Fruit fly (Drosophila melanogaster): Measurements from ENCODE around the gene Mrp4.

Mrp4 gene

dm6 chr3R:11564792-11565402 lies 4.2 kb upstream of the Mrp4 start:
- TF ChIP-seq pan (optimal IDR thresholded peaks at IDR 0.05) = no peak
- no peak for TF ChIP-seq CG8478 (optimal IDR thresholded peaks at IDR 0.05)
- no peak for TF ChIP-seq usp (GFP tag; optimal IDR thresholded peaks at IDR 0.05)
- TF ChIP-seq psq (optimal IDR thresholded peaks at IDR 0.05) = no peak
- no peak for TF ChIP-seq Dll (optimal IDR thresholded peaks at IDR 0.05)
- no peak for TF ChIP-seq EcR (GFP tag; optimal IDR thresholded peaks at IDR 0.05)

- no peak for TF ChIP-seq usp (GFP tag; optimal IDR thresholded peaks at IDR 0.05)
- no peak for TF ChIP-seq EcR (GFP tag; optimal IDR thresholded peaks at IDR 0.05)
- TF ChIP-seq psq (optimal IDR thresholded peaks at IDR 0.05) = no peak
- TF ChIP-seq pan (optimal IDR thresholded peaks at IDR 0.05) = no peak
- no peak for TF ChIP-seq CG8478 (optimal IDR thresholded peaks at IDR 0.05)
- peak; percentile 68 for TF ChIP-seq Dll (optimal IDR thresholded peaks at IDR 0.05)
Observed at dm6 chr3R:11566769-11567570, 2.1 kb upstream of the Mrp4 start, which contains the start of the genes fabp and sea. fabp (minus strand) TSS chr3R:11567054. sea (minus strand) TSS chr3R:11567054.

DNA sequence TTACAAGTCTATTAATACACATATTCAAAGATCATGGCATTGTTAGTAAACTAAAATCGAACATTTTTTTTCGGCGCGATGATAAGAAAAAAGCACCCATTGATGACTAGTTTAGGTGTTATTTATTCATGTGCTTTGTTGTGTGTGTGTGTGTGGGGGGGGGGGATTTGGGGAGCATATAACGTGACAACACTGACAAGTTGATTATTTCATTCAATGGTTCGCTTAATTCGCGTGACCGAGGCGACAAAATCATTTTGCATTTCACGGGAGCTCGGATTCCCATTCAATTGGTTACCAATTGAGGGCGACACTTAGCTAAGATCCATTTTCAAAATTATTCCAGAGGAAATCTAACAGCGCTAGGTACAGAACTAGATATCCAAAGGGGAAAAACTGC lies 943 bp downstream of the Mrp4 start:
- TF ChIP-seq psq (optimal IDR thresholded peaks at IDR 0.05) (no peak), Dll (optimal IDR thresholded peaks at IDR 0.05) (no peak), pan (optimal IDR thresholded peaks at IDR 0.05) (no peak), usp (GFP tag; optimal IDR thresholded peaks at IDR 0.05) (no peak), CG8478 (optimal IDR thresholded peaks at IDR 0.05) (no peak), EcR (GFP tag; optimal IDR thresholded peaks at IDR 0.05) (no peak)

DNA sequence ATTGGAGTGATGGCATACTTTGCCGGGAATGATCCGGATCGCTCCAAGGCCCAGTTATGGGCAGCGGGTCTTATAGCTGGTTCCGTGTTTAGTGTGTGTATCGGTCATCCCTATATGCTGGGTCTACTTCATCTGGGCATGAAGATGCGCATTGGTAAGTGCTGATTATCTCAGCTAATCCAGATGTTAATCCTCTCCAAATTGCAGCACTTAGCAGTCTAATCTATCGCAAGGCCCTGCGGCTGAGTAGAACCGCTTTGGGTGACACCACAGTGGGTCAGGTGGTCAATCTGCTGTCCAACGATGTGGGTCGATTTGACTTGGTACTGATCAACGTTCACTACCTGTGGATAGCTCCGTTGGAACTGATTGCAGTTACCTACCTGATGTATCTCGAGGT lies 2.4 kb downstream of the Mrp4 start:
- TF ChIP-seq EcR (GFP tag; optimal IDR thresholded peaks at IDR 0.05) = no peak
- TF ChIP-seq Dll (optimal IDR thresholded peaks at IDR 0.05) = no peak
- no peak for TF ChIP-seq pan (optimal IDR thresholded peaks at IDR 0.05)
- TF ChIP-seq usp (GFP tag; optimal IDR thresholded peaks at IDR 0.05) = no peak

DNA sequence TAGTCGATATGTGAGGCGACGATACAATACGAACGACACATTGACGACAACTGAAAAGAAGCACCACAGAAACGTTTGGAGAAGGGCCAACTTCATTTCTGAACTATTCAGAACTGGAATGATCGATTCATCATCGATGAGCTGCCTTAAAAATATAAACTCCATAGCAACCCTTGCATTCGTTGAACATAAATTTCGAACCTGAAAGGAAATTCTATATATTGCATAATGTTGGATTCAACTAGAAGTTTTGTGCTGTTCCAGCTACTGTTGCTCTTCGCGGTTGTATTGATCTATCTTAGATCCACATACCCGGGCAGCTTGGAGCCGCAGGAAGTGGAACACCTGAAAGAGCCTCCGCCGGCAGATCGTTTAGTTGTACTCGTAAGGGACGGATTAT lies 9.6 kb downstream of the Mrp4 start, which contains the start of the genes CG6790 and CG5342:
Gene CG6790, minus strand, starts transcription at position 101 of the 400 bp plus-strand sequence.
Gene CG5342, plus strand, starts transcription at position 182 of the 400 bp plus-strand sequence.
- TF ChIP-seq CG8478 (optimal IDR thresholded peaks at IDR 0.05) (no peak), EcR (GFP tag; optimal IDR thresholded peaks at IDR 0.05) (no peak), psq (optimal IDR thresholded peaks at IDR 0.05) (no peak), usp (GFP tag; optimal IDR thresholded peaks at IDR 0.05) (no peak), Dll (optimal IDR thresholded peaks at IDR 0.05) (no peak), pan (optimal IDR thresholded peaks at IDR 0.05) (no peak)

DNA sequence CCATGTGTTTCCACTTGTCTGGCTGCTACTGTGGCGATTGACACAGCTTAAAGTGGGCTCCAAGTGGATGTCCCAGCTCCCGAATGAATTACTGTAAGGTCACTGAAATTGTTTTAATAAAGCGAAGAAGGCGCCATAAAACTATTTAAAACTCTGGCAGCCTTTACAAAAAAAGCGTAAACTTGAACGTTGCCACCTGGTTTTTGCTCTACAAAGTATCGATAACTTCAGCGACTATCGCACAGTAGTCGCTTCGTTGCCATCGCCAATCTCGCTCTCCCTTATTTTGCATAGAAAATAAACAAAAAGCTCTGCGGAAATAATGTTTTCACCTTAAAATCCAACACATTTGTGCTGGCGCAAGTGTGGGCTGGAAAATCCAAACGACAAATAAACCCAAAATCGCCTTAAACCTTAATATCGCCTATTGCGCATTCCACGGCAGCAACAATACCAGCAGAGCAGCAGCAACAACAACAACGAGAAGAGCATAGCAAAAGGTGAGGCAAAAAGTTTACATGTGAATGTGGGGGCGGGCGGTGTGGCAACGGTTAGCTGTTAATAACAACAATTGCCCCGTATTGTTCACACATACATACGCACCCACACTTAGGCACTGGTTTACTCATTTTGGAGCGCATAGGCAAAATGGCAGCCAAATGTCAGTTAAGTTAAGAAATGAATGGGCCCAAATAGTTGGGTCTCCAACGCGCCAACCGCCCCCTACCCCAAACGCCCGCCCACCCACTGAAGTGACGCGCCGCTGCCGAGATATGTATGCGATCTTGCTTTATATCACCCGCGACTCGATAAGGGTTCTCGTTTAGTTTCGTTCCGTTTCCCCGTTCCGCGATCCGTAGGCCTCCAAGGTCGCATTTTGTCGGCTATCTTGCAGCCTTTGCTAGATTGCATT lies 12.5 kb downstream of the Mrp4 start, which contains the start of gene wkd:
Gene wkd, plus strand, starts transcription at position 237 of the 913 bp plus-strand sequence.
- TF ChIP-seq EcR (GFP tag; optimal IDR thresholded peaks at IDR 0.05) (no peak), CG8478 (optimal IDR thresholded peaks at IDR 0.05) (no peak), usp (GFP tag; optimal IDR thresholded peaks at IDR 0.05) (no peak), Dll (optimal IDR thresholded peaks at IDR 0.05) (no peak), psq (optimal IDR thresholded peaks at IDR 0.05) (no peak), pan (optimal IDR thresholded peaks at IDR 0.05) (no peak)

dm6 chr3R:11582253-11582589 lies 13.2 kb downstream of the Mrp4 start:
- no peak for TF ChIP-seq usp (GFP tag; optimal IDR thresholded peaks at IDR 0.05)
- no peak for TF ChIP-seq psq (optimal IDR thresholded peaks at IDR 0.05)
- TF ChIP-seq Dll (optimal IDR thresholded peaks at IDR 0.05) = no peak
- no peak for TF ChIP-seq EcR (GFP tag; optimal IDR thresholded peaks at IDR 0.05)
- TF ChIP-seq pan (optimal IDR thresholded peaks at IDR 0.05) = peak; percentile 35
- TF ChIP-seq CG8478 (optimal IDR thresholded peaks at IDR 0.05) = no peak

DNA sequence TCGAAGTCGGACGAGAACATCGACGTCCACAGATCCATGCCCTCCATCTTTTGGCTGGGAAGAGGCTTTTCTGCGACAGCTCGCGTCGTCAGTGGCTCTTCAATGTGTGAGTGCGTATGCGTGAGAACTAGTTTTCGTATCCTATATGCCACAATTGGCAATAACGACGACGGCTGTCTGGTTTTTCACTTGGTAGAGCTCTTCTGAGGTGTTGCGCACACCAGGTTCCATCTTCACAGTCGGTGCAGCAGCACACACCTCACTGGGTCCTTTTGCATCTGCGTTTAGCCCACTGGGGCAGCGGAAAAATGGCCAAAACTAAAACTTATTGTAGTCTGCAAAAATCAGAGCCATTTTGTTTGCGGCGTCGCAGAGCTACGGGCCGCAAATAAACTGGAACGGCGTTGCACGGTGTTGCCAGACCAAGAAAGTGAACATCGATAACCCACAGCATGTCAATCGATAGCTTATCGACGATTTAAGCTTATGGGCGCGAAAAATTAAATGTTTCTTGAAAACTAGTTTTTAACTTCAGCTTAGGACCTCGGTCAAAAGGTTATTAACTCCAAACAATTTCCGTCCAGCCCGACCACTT lies 20.8 kb downstream of the Mrp4 start, which contains the start of gene CG6791:
Gene CG6791, minus strand, starts transcription at position 383 of the 595 bp plus-strand sequence.
- TF ChIP-seq psq (optimal IDR thresholded peaks at IDR 0.05) = no peak
- TF ChIP-seq pan (optimal IDR thresholded peaks at IDR 0.05) = no peak
- no peak for TF ChIP-seq usp (GFP tag; optimal IDR thresholded peaks at IDR 0.05)
- TF ChIP-seq CG8478 (optimal IDR thresholded peaks at IDR 0.05) = no peak
- no peak for TF ChIP-seq EcR (GFP tag; optimal IDR thresholded peaks at IDR 0.05)
- TF ChIP-seq Dll (optimal IDR thresholded peaks at IDR 0.05) = no peak

dm6 chr3R:11595523-11595922 lies 26.5 kb downstream of the Mrp4 start:
- TF ChIP-seq Dll (optimal IDR thresholded peaks at IDR 0.05) (no peak), usp (GFP tag; optimal IDR thresholded peaks at IDR 0.05) (no peak), CG8478 (optimal IDR thresholded peaks at IDR 0.05) (no peak), pan (optimal IDR thresholded peaks at IDR 0.05) (no peak), EcR (GFP tag; optimal IDR thresholded peaks at IDR 0.05) (no peak), psq (optimal IDR thresholded peaks at IDR 0.05) (no peak)

- TF ChIP-seq CG8478 (optimal IDR thresholded peaks at IDR 0.05) (no peak), EcR (GFP tag; optimal IDR thresholded peaks at IDR 0.05) (no peak), Dll (optimal IDR thresholded peaks at IDR 0.05) (no peak), pan (optimal IDR thresholded peaks at IDR 0.05) (no peak), usp (GFP tag; optimal IDR thresholded peaks at IDR 0.05) (no peak), psq (optimal IDR thresholded peaks at IDR 0.05) (no peak)
Observed at dm6 chr3R:11603136-11603535, 34.1 kb downstream of the Mrp4 start.
